Worm (Caenorhabditis elegans): ENCODE results near the gene gly-7.

DNA sequence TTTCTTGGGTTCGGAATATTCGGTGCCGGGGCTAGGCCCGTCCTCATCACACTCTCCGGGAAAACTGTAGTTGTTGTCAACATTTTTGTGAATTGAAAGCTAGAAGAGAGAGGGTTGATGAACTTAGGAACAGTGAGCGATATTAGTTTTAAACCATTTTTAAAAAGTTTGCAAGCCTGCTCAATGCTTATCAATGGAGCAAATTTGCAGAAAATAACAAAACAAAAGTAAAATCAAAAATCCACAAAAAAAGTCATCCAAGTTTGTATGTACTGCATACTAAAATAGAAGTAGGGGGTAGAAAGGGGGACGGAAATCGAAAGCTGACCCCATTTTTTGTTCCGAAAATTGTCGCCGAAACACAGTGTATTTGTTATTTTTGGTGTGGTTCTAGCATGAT, 35.1 kb upstream of the gly-7 start, which contains the start of gene T10B5.10:
- no peak for TF ChIP-seq lsy-2 (tag; optimal IDR thresholded peaks at IDR 0.05)
- TF ChIP-seq skn-1 (tag; optimal IDR thresholded peaks at IDR 0.05), result no peak
- TF ChIP-seq unc-86 (tag; optimal IDR thresholded peaks at IDR 0.05), result no peak
- TF ChIP-seq pqm-1 (tag; optimal IDR thresholded peaks at IDR 0.05), result no peak
- TF ChIP-seq C16A3.4 (tag; optimal IDR thresholded peaks at IDR 0.05), result no peak
- no peak for TF ChIP-seq unc-62 (GFP tag; optimal IDR thresholded peaks at IDR 0.05)
- TF ChIP-seq ztf-4 (tag; optimal IDR thresholded peaks at IDR 0.05), result no peak
- TF ChIP-seq aha-1 (tag; optimal IDR thresholded peaks at IDR 0.05), result no peak
- TF ChIP-seq jun-1 (tag; optimal IDR thresholded peaks at IDR 0.05), result no peak

Data from whole organism, L1 larva.